Worm (Caenorhabditis elegans) whole organism, L1 larva: ENCODE results near the gene lag-2.

Experiments
- C04F5.9 ChIP-seq: sonication (generic microtip); optimal IDR thresholded peaks from 2 replicates; lab custom pipeline; 2016; ENCODE audit warnings: missing genetic modification characterization, missing compliant biosample characterization
- C16A3.4 ChIP-seq: fragments of 150-350 bp; optimal IDR thresholded peaks from 2 replicates; lab custom pipeline; 2014; ENCODE audit warnings: missing biosample characterization, missing genetic modification characterization
- aha-1 ChIP-seq: fragments of 150-350 bp; optimal IDR thresholded peaks from 2 replicates; lab custom pipeline; 2014; ENCODE audit warnings: missing biosample characterization, missing genetic modification characterization
- ama-1 ChIP-seq: fragments of 150-350 bp; optimal IDR thresholded peaks from 2 replicates; lab custom pipeline; 2014
- ceh-8 ChIP-seq: fragments of 200-800 bp; sonication (Bioruptor generic); optimal IDR thresholded peaks from 2 replicates; lab custom pipeline; 2018; ENCODE audit warnings: mild to moderate bottlenecking, missing genetic modification characterization, moderate library complexity, missing compliant biosample characterization
- ceh-88 ChIP-seq: fragments of 200-800 bp; sonication (Bioruptor generic); IDR thresholded peaks from 2 replicates; pipeline ENCODE4 v1.3.6; 2022; ENCODE audit warnings: missing genetic modification characterization, missing compliant biosample characterization
- ceh-90 ChIP-seq: sonication (generic microtip); optimal IDR thresholded peaks from 2 replicates; lab custom pipeline; 2016; ENCODE audit warnings: missing genetic modification characterization, missing compliant biosample characterization
- egl-13 ChIP-seq: sonication (generic microtip); optimal IDR thresholded peaks from 2 replicates; lab custom pipeline; 2016; ENCODE audit warnings: missing genotype, missing genetic modification reagents, missing genetic modification characterization, missing compliant biosample characterization
- fkh-4 ChIP-seq: sonication (generic microtip); optimal IDR thresholded peaks from 2 replicates; lab custom pipeline; 2016; ENCODE audit warnings: missing compliant biosample characterization, missing genetic modification characterization, borderline replicate concordance
- grh-1 ChIP-seq: fragments of 200-800 bp; sonication (Bioruptor generic); IDR thresholded peaks from 2 replicates; pipeline ENCODE4 v1.3.6; 2022; ENCODE audit warnings: missing genetic modification reagents, missing genetic modification characterization, missing compliant biosample characterization
- hlh-17 ChIP-seq: fragments of 200-800 bp; sonication (Bioruptor generic); optimal IDR thresholded peaks from 2 replicates; lab custom pipeline; 2018; ENCODE audit warnings: missing genetic modification characterization, mild to moderate bottlenecking, missing compliant biosample characterization, moderate library complexity, borderline replicate concordance
- hlh-4 ChIP-seq: sonication (generic microtip); optimal IDR thresholded peaks from 2 replicates; lab custom pipeline; 2016; ENCODE audit warnings: mild to moderate bottlenecking, missing genetic modification characterization, missing compliant biosample characterization
- lin-35 ChIP-seq, 2 experiments: fragments of 150-350 bp; optimal IDR thresholded peaks; 2 replicates each; lab custom pipeline; 2014; ENCODE audit warnings: missing biosample characterization in 2 of 2, missing genetic modification characterization in 2 of 2, missing genetic modification reagents in 2 of 2
- mdl-1 ChIP-seq, 2 experiments: fragments of 150-350 bp; optimal IDR thresholded peaks; 2 replicates each; lab custom pipeline; 2014 to 2017; ENCODE audit warnings: missing biosample characterization in 2 of 2, missing genetic modification characterization in 2 of 2, inconsistent platforms in 1 of 2
- nhr-11 ChIP-seq: fragments of 150-350 bp; optimal IDR thresholded peaks from 2 replicates; lab custom pipeline; 2014; ENCODE audit warnings: missing biosample characterization, missing genetic modification characterization
- nhr-12 ChIP-seq: sonication (generic microtip); optimal IDR thresholded peaks from 2 replicates; lab custom pipeline; 2017; ENCODE audit warnings: missing biosample characterization, missing genetic modification characterization
- nhr-28 ChIP-seq: fragments of 150-350 bp; optimal IDR thresholded peaks from 2 replicates; lab custom pipeline; 2014; ENCODE audit warnings: missing biosample characterization, missing genetic modification characterization
- nhr-77 ChIP-seq: fragments of 150-350 bp; optimal IDR thresholded peaks from 2 replicates; lab custom pipeline; 2014; ENCODE audit warnings: missing biosample characterization, missing genetic modification characterization
- nhr-85 ChIP-seq: sonication (generic microtip); peaks from one replicate; lab custom pipeline; 2016; ENCODE audit warnings: missing genetic modification characterization, inconsistent platforms, missing compliant biosample characterization
- pqm-1 ChIP-seq: sonication (generic microtip); optimal IDR thresholded peaks from 3 replicates; lab custom pipeline; 2017; ENCODE audit warnings: missing biosample characterization, missing genetic modification characterization
- rnt-1 ChIP-seq: sonication (generic microtip); optimal IDR thresholded peaks from 2 replicates; lab custom pipeline; 2016; ENCODE audit warnings: mild to moderate bottlenecking, missing genetic modification characterization, moderate library complexity, missing compliant biosample characterization
- snpc-4 ChIP-seq: fragments of 150-350 bp; optimal IDR thresholded peaks from 2 replicates; lab custom pipeline; 2014; ENCODE audit warnings: missing biosample characterization, missing genetic modification characterization
- unc-30 ChIP-seq: sonication (generic microtip); optimal IDR thresholded peaks from 2 replicates; lab custom pipeline; 2017; ENCODE audit warnings: missing biosample characterization, missing genetic modification characterization
- unc-62 ChIP-seq: fragments of 150-350 bp; optimal IDR thresholded peaks from 2 replicates; lab custom pipeline; 2014; ENCODE audit warnings: missing biosample characterization, missing genetic modification reagents, missing genetic modification characterization
- unc-86 ChIP-seq: sonication (generic microtip); optimal IDR thresholded peaks from 2 replicates; lab custom pipeline; 2016; ENCODE audit warnings: missing genetic modification characterization, missing compliant biosample characterization
- zag-1 ChIP-seq: fragments of 150-350 bp; optimal IDR thresholded peaks from 2 replicates; lab custom pipeline; 2014; ENCODE audit warnings: missing biosample characterization, missing genetic modification characterization
- ztf-4 ChIP-seq: fragments of 150-350 bp; optimal IDR thresholded peaks from 2 replicates; lab custom pipeline; 2014; ENCODE audit warnings: missing biosample characterization, missing genetic modification characterization

The lag-2 gene

ce11 chrV:3230150-3230549 is 42.0 kb downstream of the lag-2 start:
- TF ChIP-seq ama-1 (lab: Kevin White, UChicago): no peak
- no peak for TF ChIP-seq unc-86 (tag; lab: Kevin White, UChicago)
- TF ChIP-seq unc-30: no peak
- TF ChIP-seq hlh-17 (GFP tag; lab: Kevin White, UChicago): no peak
- TF ChIP-seq C04F5.9 (tag; lab: Kevin White, UChicago): no peak
- no peak for TF ChIP-seq C16A3.4 (tag; lab: Kevin White, UChicago)
- no peak for TF ChIP-seq ceh-8 (GFP tag; lab: Kevin White, UChicago)
- TF ChIP-seq fkh-4 (tag; lab: Kevin White, UChicago): no peak
- no peak for TF ChIP-seq ceh-90 (tag; lab: Kevin White, UChicago)
- no peak for TF ChIP-seq hlh-4 (tag; lab: Kevin White, UChicago)
- no peak for TF ChIP-seq nhr-85
- TF ChIP-seq nhr-28: no peak
- no peak for TF ChIP-seq aha-1 (tag; lab: Kevin White, UChicago)
- no peak for TF ChIP-seq egl-13 (tag; lab: Kevin White, UChicago)
- TF ChIP-seq ceh-88: no peak

DNA sequence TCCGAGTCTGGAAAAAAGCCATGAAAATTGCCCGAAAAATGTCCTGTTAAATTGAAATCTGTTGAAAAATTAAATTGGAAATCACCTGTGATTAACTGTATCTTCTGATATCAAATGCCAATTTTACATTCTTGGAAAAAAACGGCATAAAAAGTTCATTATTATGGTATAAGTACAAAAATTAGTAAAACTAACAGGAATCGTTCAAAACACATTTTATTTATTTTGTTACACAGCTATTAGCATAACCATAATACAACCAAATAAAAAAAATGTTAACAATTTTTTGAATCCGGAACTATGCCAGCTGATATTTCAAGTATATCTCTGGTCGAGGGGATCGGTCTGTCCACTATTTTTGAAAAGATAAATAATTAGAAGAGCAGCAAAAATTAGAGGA is 42.5 kb downstream of the lag-2 start, which contains the start of gene K08D9.10:
TSS of gene K08D9.10 (plus strand) at position 301 of the 400 bp plus-strand sequence.
- TF ChIP-seq zag-1 (tag; lab: Kevin White, UChicago): no peak
- TF ChIP-seq rnt-1: no peak
- no peak for TF ChIP-seq nhr-12
- TF ChIP-seq mdl-1 (tag; optimal IDR thresholded peaks at IDR 0.05; lab: Kevin White, UChicago): no peak
- TF ChIP-seq nhr-77 (tag; lab: Kevin White, UChicago): no peak
- no peak for TF ChIP-seq ceh-88
- TF ChIP-seq lin-35 (GFP tag; optimal IDR thresholded peaks at IDR 0.05; lab: Kevin White, UChicago): no peak
- no peak for TF ChIP-seq aha-1 (tag; lab: Kevin White, UChicago)
- no peak for TF ChIP-seq grh-1 (GFP tag; lab: Robert Waterston, UW)
- no peak for TF ChIP-seq nhr-11 (tag; lab: Kevin White, UChicago)
- TF ChIP-seq unc-62 (GFP tag; lab: Kevin White, UChicago): no peak
- TF ChIP-seq ztf-4: no peak
- no peak for TF ChIP-seq snpc-4 (tag; lab: Kevin White, UChicago)
- TF ChIP-seq, all 84 proteins: peak for 0

- TF ChIP-seq egl-13 (tag; lab: Kevin White, UChicago) (no peak), unc-62 (GFP tag; lab: Kevin White, UChicago) (no peak), unc-30 (no peak)
- TF ChIP-seq, all 84 proteins: peak for 0
Measured at ce11 chrV:3234887-3235286, 46.7 kb downstream of the lag-2 start, which contains the start of gene K08D9.6. TSS of gene K08D9.6 (minus strand) at chrV:3234987.

- no peak for TF ChIP-seq pqm-1 (tag; lab: Kevin White, UChicago)
Measured at ce11 chrV:3236610-3237009, 48.5 kb downstream of the lag-2 start, which contains the start of the genes K08D9.9 and str-16. TSS of gene K08D9.9 (minus strand) at chrV:3236710. TSS of gene str-16 (plus strand) at chrV:3236875.
